Worm (Caenorhabditis elegans) whole organism, L4 larva: ENCODE measurements around the gene T09B9.5.

ENCODE experiments used
- Y48G9A.11 ChIP-seq: fragments of 200-800 bp; sonication (Bioruptor generic); IDR thresholded peaks from 2 replicates; pipeline ENCODE4 v1.3.6; 2022; ENCODE audit warnings: missing genetic modification reagents, missing genetic modification characterization, missing compliant biosample characterization
- aly-2 ChIP-seq: sonication (generic microtip); optimal IDR thresholded peaks from 2 replicates; lab custom pipeline; 2018; ENCODE audit warnings: missing biosample characterization, missing genetic modification characterization
- ama-1 ChIP-seq: fragments of 150-350 bp; optimal IDR thresholded peaks from 2 replicates; lab custom pipeline; 2014; ENCODE audit warnings: inconsistent platforms, mixed read lengths
- ceh-82 ChIP-seq: sonication (generic microtip); optimal IDR thresholded peaks from 2 replicates; lab custom pipeline; 2017; ENCODE audit warnings: missing biosample characterization, missing genetic modification characterization
- daf-12 ChIP-seq: fragments of 150-350 bp; optimal IDR thresholded peaks from 2 replicates; lab custom pipeline; 2014; ENCODE audit warnings: missing biosample characterization, missing genetic modification reagents, missing genetic modification characterization
- fkh-10 ChIP-seq: fragments of 150-350 bp; optimal IDR thresholded peaks from 2 replicates; lab custom pipeline; 2014; ENCODE audit warnings: missing biosample characterization, missing genetic modification reagents, missing genetic modification characterization
- mdl-1 ChIP-seq, 2 experiments: fragments of 150-350 bp in 1 of 2; sonication (generic microtip) in 1 of 2; optimal IDR thresholded peaks; 2 replicates each; lab custom pipeline; 2014 to 2017; ENCODE audit warnings: missing biosample characterization in 2 of 2, missing genetic modification characterization in 2 of 2
- mdt-29 ChIP-seq: fragments of 200-800 bp; sonication (Bioruptor generic); IDR thresholded peaks from 2 replicates; pipeline ENCODE4 v1.3.6; 2022; ENCODE audit warnings: missing genetic modification reagents, missing genetic modification characterization, missing compliant biosample characterization
- mxl-2 ChIP-seq: fragments of 200-800 bp; sonication (Bioruptor generic); conservative IDR thresholded peaks from 2 replicates; pipeline ENCODE4 v1.3.6; 2022; ENCODE audit warnings: missing genetic modification reagents, missing genetic modification characterization, missing compliant biosample characterization
- pha-4 ChIP-seq, 2 experiments: fragments of 150-350 bp in 1 of 2; fragments of 200-800 bp in 1 of 2; sonication (Bioruptor generic) in 1 of 2; IDR thresholded peaks in 1 of 2; optimal IDR thresholded peaks in 1 of 2; 2 replicates each; pipeline versions ENCODE4 v1.3.6 to Lab custom; 2014 to 2022; ENCODE audit warnings: missing genetic modification characterization in 2 of 2, missing genetic modification reagents in 2 of 2, missing biosample characterization in 1 of 2, missing compliant biosample characterization in 1 of 2
- pqm-1 ChIP-seq: sonication (generic microtip); optimal IDR thresholded peaks from 2 replicates; lab custom pipeline; 2017; ENCODE audit warnings: missing biosample characterization, missing genetic modification characterization
- set-16 ChIP-seq: fragments of 200-800 bp; sonication (Bioruptor generic); IDR thresholded peaks from 2 replicates; pipeline ENCODE4 v1.3.6; 2022; ENCODE audit warnings: missing genetic modification reagents, missing genetic modification characterization, missing compliant biosample characterization
- skn-1 ChIP-seq: fragments of 150-350 bp; optimal IDR thresholded peaks from 2 replicates; lab custom pipeline; 2014; ENCODE audit warnings: missing biosample characterization, missing genetic modification characterization
- snpc-4 ChIP-seq: fragments of 150-350 bp; optimal IDR thresholded peaks from 2 replicates; lab custom pipeline; 2014; ENCODE audit warnings: missing biosample characterization, missing genetic modification characterization

ce11 chrX:9822173-9822572 lies 44.6 kb downstream of the T09B9.5 start, which contains the start of gene dpy-22:
- TF ChIP-seq skn-1 (tag; lab: Kevin White, UChicago) (no peak), ceh-82 (tag; lab: Kevin White, UChicago) (no peak), mdt-29 (GFP tag; lab: Robert Waterston, UW) (no peak), mdl-1 (tag; optimal IDR thresholded peaks at IDR 0.05; lab: Kevin White, UChicago) (no peak), Y48G9A.11 (no peak), set-16 (no peak), snpc-4 (tag; lab: Kevin White, UChicago) (no peak), daf-12 (tag; lab: Kevin White, UChicago) (no peak), fkh-10 (GFP tag; lab: Kevin White, UChicago) (no peak), aly-2 (tag; lab: Kevin White, UChicago) (no peak), mxl-2 (GFP tag; lab: Robert Waterston, UW) (no peak), pha-4 (GFP tag; IDR thresholded peaks at IDR 0.05; lab: Robert Waterston, UW) (no peak), pha-4 (tag; optimal IDR thresholded peaks at IDR 0.05; lab: Kevin White, UChicago) (no peak), pqm-1 (tag; lab: Kevin White, UChicago) (no peak), ama-1 (no peak)
